Worm (Caenorhabditis elegans) whole organism, L4 larva: Measurements from ENCODE around the gene stn-2.
A peak's percentile ranks its signal among the peaks of the same experiment; 100 is the strongest.

Experiments used
- F10B5.3 ChIP-seq: sonication (generic microtip); optimal IDR thresholded peaks from 2 replicates; lab custom pipeline; 2016; ENCODE audit warnings: mild to moderate bottlenecking, missing genetic modification characterization, missing compliant biosample characterization
- Y48G9A.11 ChIP-seq: fragments of 200-800 bp; sonication (Bioruptor generic); IDR thresholded peaks from 2 replicates; pipeline ENCODE4 v1.3.6; 2022; ENCODE audit warnings: missing genetic modification reagents, missing genetic modification characterization, missing compliant biosample characterization
- aha-1 ChIP-seq: fragments of 150-350 bp; peaks from one replicate; lab custom pipeline; 2014; ENCODE audit warnings: missing biosample characterization, missing genetic modification characterization
- ama-1 ChIP-seq: fragments of 150-350 bp; optimal IDR thresholded peaks from 2 replicates; lab custom pipeline; 2014; ENCODE audit warnings: inconsistent platforms, mixed read lengths
- ces-1 ChIP-seq: fragments of 150-350 bp; sonication (generic microtip); optimal IDR thresholded peaks from 4 replicates; lab custom pipeline; 2014; ENCODE audit warnings: missing biosample characterization, missing genetic modification reagents, missing genetic modification characterization
- daf-16 ChIP-seq, 3 experiments: sonication (generic microtip); optimal IDR thresholded peaks; 2 replicates each; lab custom pipeline; 2016 to 2017; ENCODE audit warnings: missing genetic modification characterization in 3 of 3, missing genetic modification reagents in 3 of 3, mild to moderate bottlenecking in 2 of 3, missing compliant biosample characterization in 2 of 3, missing biosample characterization in 1 of 3, moderate library complexity in 1 of 3
- daf-19 ChIP-seq: fragments of 200-800 bp; sonication (Bioruptor generic); conservative IDR thresholded peaks from 2 replicates; pipeline ENCODE4 v1.3.6; 2022; ENCODE audit warnings: missing genetic modification characterization, missing compliant biosample characterization
- daf-8 ChIP-seq: fragments of 200-800 bp; sonication (Bioruptor generic); IDR thresholded peaks from 2 replicates; pipeline ENCODE4 v1.3.6; 2022; ENCODE audit warnings: missing genetic modification characterization, missing compliant biosample characterization
- dve-1 ChIP-seq: sonication (generic microtip); optimal IDR thresholded peaks from 2 replicates; lab custom pipeline; 2017; ENCODE audit warnings: antibody characterized with exemption, mild to moderate bottlenecking, missing genetic modification characterization, missing compliant biosample characterization; ENCODE audit not compliant: insufficient read depth
- egl-43 ChIP-seq: fragments of 200-800 bp; sonication (Bioruptor generic); IDR thresholded peaks from 2 replicates; pipeline ENCODE4 v1.3.6; 2022; ENCODE audit warnings: missing genetic modification reagents, missing genetic modification characterization, missing compliant biosample characterization
- gei-8 ChIP-seq: fragments of 200-800 bp; sonication (Bioruptor generic); optimal IDR thresholded peaks from 2 replicates; lab custom pipeline; 2018; ENCODE audit warnings: mild to moderate bottlenecking, missing genetic modification characterization, missing compliant biosample characterization
- hif-1 ChIP-seq, 2 experiments: sonication (generic microtip); optimal IDR thresholded peaks; 2 replicates each; lab custom pipeline; 2016 to 2017; ENCODE audit warnings: missing compliant biosample characterization in 2 of 2, missing genetic modification characterization in 2 of 2, missing genetic modification reagents in 2 of 2, missing genotype in 2 of 2, mild to moderate bottlenecking in 1 of 2
- hlh-11 ChIP-seq: fragments of 200-800 bp; sonication (Bioruptor generic); optimal IDR thresholded peaks from 2 replicates; lab custom pipeline; 2018; ENCODE audit warnings: mild to moderate bottlenecking, missing genetic modification characterization, missing compliant biosample characterization
- hlh-30 ChIP-seq: sonication (generic microtip); optimal IDR thresholded peaks from 2 replicates; lab custom pipeline; 2017; ENCODE audit warnings: antibody characterized with exemption, mild to moderate bottlenecking, missing genetic modification characterization, missing compliant biosample characterization; ENCODE audit not compliant: insufficient read depth
- lin-1 ChIP-seq: fragments of 200-800 bp; sonication (Bioruptor generic); IDR thresholded peaks from 2 replicates; pipeline ENCODE4 v1.3.6; 2022; ENCODE audit warnings: missing genetic modification reagents, missing genetic modification characterization, missing compliant biosample characterization
- lin-13 ChIP-seq: fragments of 150-350 bp; optimal IDR thresholded peaks from 2 replicates; lab custom pipeline; 2014; ENCODE audit warnings: missing biosample characterization, missing genetic modification reagents, missing genetic modification characterization
- lin-15B ChIP-seq: fragments of 150-350 bp; sonication (generic microtip); optimal IDR thresholded peaks from 3 replicates; lab custom pipeline; 2014; ENCODE audit warnings: missing biosample characterization, missing genetic modification characterization
- lsy-2 ChIP-seq, 2 experiments: fragments of 150-350 bp in 1 of 2; sonication (generic microtip) in 1 of 2; optimal IDR thresholded peaks; 2 replicates each; lab custom pipeline; 2014 to 2017; ENCODE audit warnings: missing biosample characterization in 2 of 2, missing genetic modification characterization in 2 of 2
- madf-5 ChIP-seq, 2 experiments: fragments of 200-800 bp; sonication (Bioruptor generic); IDR thresholded peaks; 2 replicates each; pipeline ENCODE4 v1.3.6; 2022; ENCODE audit warnings: missing compliant biosample characterization in 2 of 2, missing genetic modification characterization in 2 of 2
- mdl-1 ChIP-seq, 2 experiments: fragments of 150-350 bp in 1 of 2; sonication (generic microtip) in 1 of 2; optimal IDR thresholded peaks; 2 replicates each; lab custom pipeline; 2014 to 2017; ENCODE audit warnings: missing biosample characterization in 2 of 2, missing genetic modification characterization in 2 of 2
- nhr-10 ChIP-seq: fragments of 150-350 bp; optimal IDR thresholded peaks from 2 replicates; lab custom pipeline; 2014; ENCODE audit warnings: missing biosample characterization, missing genetic modification characterization
- nhr-28 ChIP-seq: fragments of 150-350 bp; optimal IDR thresholded peaks from 2 replicates; lab custom pipeline; 2014; ENCODE audit warnings: missing biosample characterization, missing genetic modification characterization
- php-3 ChIP-seq: fragments of 200-800 bp; sonication (Bioruptor generic); IDR thresholded peaks from 2 replicates; pipeline ENCODE4 v1.3.6; 2022; ENCODE audit warnings: missing genetic modification reagents, missing genetic modification characterization, missing compliant biosample characterization
- rbr-2 ChIP-seq: sonication (generic microtip); optimal IDR thresholded peaks from 2 replicates; lab custom pipeline; 2016; ENCODE audit warnings: missing genotype, missing genetic modification characterization, missing compliant biosample characterization
- saeg-2 ChIP-seq: fragments of 200-800 bp; sonication (Bioruptor generic); IDR thresholded peaks from 2 replicates; pipeline ENCODE4 v1.3.6; 2022; ENCODE audit warnings: missing genetic modification reagents, missing genetic modification characterization, missing compliant biosample characterization
- set-16 ChIP-seq: fragments of 200-800 bp; sonication (Bioruptor generic); IDR thresholded peaks from 2 replicates; pipeline ENCODE4 v1.3.6; 2022; ENCODE audit warnings: missing genetic modification reagents, missing genetic modification characterization, missing compliant biosample characterization
- unc-62 ChIP-seq, 3 experiments: fragments of 150-350 bp in 1 of 3; sonication (generic microtip); optimal IDR thresholded peaks in 2 of 3; peaks in 1 of 3; 1 replicate in 1 of 3; 2 replicates in 2 of 3; lab custom pipeline; 2014 to 2017; ENCODE audit warnings: missing biosample characterization in 3 of 3, missing genetic modification characterization in 3 of 3, missing genetic modification reagents in 3 of 3, missing genotype in 1 of 3
- ztf-11 ChIP-seq: fragments of 150-350 bp; optimal IDR thresholded peaks from 2 replicates; lab custom pipeline; 2014; ENCODE audit warnings: missing biosample characterization, missing genetic modification characterization

The stn-2 gene

DNA sequence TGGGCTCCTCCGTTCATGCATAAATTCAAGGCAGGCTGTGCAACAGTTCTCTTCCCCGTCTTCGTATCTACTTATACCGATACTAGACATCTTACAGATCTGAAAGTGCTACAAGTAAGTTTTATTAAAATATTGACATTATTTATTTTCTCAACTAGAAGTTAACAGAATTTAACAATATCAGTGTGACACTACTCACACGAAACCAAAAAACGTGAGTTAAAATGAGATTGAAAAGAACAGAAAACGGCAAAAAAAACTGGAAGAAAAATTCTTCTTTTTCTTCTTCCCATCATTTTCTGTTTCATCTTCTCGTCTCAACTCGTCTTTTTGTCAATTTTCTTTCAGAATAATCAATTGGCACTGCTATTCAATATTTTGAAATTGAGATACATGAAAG, 23.5 kb downstream of the stn-2 start, which contains the start of gene F27D9.12:
F27D9.12 (minus strand) TSS at position 101 of the 400 bp plus-strand sequence.
- TF ChIP-seq aha-1 = no peak
- peak in 1 of 2 experiments; percentile 14 for TF ChIP-seq lsy-2 (tag; optimal IDR thresholded peaks at IDR 0.05; lab: Kevin White, UChicago)

ce11 chrX:7655469-7656003, 24.9 kb downstream of the stn-2 start:
- TF ChIP-seq lin-13 (GFP tag; lab: Kevin White, UChicago) (no peak), daf-19 (GFP tag; lab: Robert Waterston, UW) (no peak), php-3 (GFP tag; lab: Robert Waterston, UW) (no peak), gei-8 (GFP tag; lab: Kevin White, UChicago) (no peak), lsy-2 (tag; optimal IDR thresholded peaks at IDR 0.05; lab: Kevin White, UChicago) (no peak), Y48G9A.11 (GFP tag; lab: Robert Waterston, UW) (0 out of 2 replicates have a peak, but pooled peaks have one; percentile 8), nhr-10 (tag; lab: Kevin White, UChicago) (no peak), mdl-1 (tag; optimal IDR thresholded peaks at IDR 0.05; lab: Kevin White, UChicago) (peak; percentile 18 to 39), hlh-30 (peak; percentile 75), ces-1 (GFP tag; lab: Kevin White, UChicago) (no peak), ztf-11 (tag; lab: Kevin White, UChicago) (no peak), hif-1 (tag; optimal IDR thresholded peaks at IDR 0.05; lab: Kevin White, UChicago) (peak in 1 of 2 experiments; percentile 5), daf-16 (GFP tag; optimal IDR thresholded peaks at IDR 0.05; lab: Kevin White, UChicago) (no peak), daf-16 (tag; optimal IDR thresholded peaks at IDR 0.05; lab: Kevin White, UChicago) (no peak), F10B5.3 (tag; lab: Kevin White, UChicago) (no peak), madf-5 (GFP tag; IDR thresholded peaks at IDR 0.05; lab: Robert Waterston, UW) (no peak), daf-8 (GFP tag; lab: Robert Waterston, UW) (no peak), saeg-2 (GFP tag; lab: Robert Waterston, UW) (no peak), ama-1 (lab: Kevin White, UChicago) (no peak)

DNA sequence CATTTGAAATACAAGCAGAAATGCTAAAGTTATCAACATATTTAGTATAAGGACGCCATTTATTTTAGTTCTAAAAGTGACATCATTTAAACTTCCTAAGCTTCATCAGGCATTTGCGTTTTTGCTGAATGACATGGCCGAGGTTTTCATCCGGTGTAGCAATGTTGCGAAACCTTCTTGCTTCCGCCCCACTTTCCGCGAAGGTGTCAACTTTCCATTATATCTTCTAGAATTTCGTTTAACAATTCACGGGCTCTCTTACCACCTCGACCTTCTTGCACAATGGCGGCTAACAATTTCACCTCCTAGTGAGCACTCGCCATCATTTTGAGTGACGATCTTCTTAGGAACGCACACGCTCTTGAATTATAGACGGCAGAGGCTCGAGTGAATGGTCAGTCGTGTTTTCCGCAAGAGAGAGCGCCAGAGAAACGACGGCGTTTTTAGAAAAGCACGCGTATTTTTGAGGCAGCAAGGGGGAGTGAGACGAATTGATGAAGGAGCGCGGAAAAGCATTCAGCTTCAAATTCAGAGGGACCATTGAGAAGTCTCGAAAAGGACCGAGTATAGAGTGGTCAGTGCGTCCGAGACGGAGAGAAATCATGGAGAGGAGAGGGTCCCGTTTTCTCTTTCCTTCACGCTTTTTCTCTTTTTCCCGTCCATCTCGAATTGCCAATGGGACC, 26.6 kb downstream of the stn-2 start:
- peak; percentile 12 for TF ChIP-seq hlh-11 (tag; lab: Kevin White, UChicago)
- TF ChIP-seq lin-15B (tag; lab: Kevin White, UChicago) = no peak
- TF ChIP-seq set-16 (GFP tag; lab: Robert Waterston, UW) = peak; percentile 20; the same call in 1 of the 2 replicates
- peak in 1 of 2 experiments; percentile 67 for TF ChIP-seq mdl-1 (tag; optimal IDR thresholded peaks at IDR 0.05; lab: Kevin White, UChicago)
- 0 out of 2 replicates have a peak, but pooled peaks have one; percentile 47 for TF ChIP-seq egl-43 (GFP tag; lab: Robert Waterston, UW)
- peak; percentile 27 for TF ChIP-seq rbr-2
- peak; percentile 9 for TF ChIP-seq aha-1
- peak; percentile 37 for TF ChIP-seq hlh-30
- no peak for TF ChIP-seq lsy-2 (tag; optimal IDR thresholded peaks at IDR 0.05; lab: Kevin White, UChicago)
- TF ChIP-seq hif-1 (tag; optimal IDR thresholded peaks at IDR 0.05; lab: Kevin White, UChicago) = peak in 1 of 2 experiments; percentile 51

ce11 chrX:7652308-7652707, 28.1 kb downstream of the stn-2 start:
- TF ChIP-seq unc-62 (GFP tag; optimal IDR thresholded peaks at IDR 0.05 in 1 of 2; lab: Kevin White, UChicago) (no peak), unc-62 (tag; optimal IDR thresholded peaks at IDR 0.05; lab: Kevin White, UChicago) (no peak), hlh-30 (no peak), daf-19 (GFP tag; lab: Robert Waterston, UW) (no peak), nhr-28 (peak; percentile 32), hlh-11 (tag; lab: Kevin White, UChicago) (peak; percentile 51), daf-16 (GFP tag; optimal IDR thresholded peaks at IDR 0.05; lab: Kevin White, UChicago) (no peak), daf-16 (tag; optimal IDR thresholded peaks at IDR 0.05; lab: Kevin White, UChicago) (peak; percentile 82), lin-1 (GFP tag; lab: Robert Waterston, UW) (no peak), dve-1 (peak; percentile 60)
